Fruit fly (Drosophila melanogaster): ENCODE measurements around the gene CG7600.
A peak's percentile ranks its signal among the peaks of the same experiment; 100 is the strongest.

The CG7600 gene

dm6 chr3L:11251721-11252423, 41.3 kb downstream of the CG7600 start, which contains the start of gene scyl (continued):
- peak; percentile 32; the same call in 1 of the 2 replicates for TF ChIP-seq CG14441 (GFP tag; IDR thresholded peaks at IDR 0.05)
- TF ChIP-seq pho (GFP tag; optimal IDR thresholded peaks at IDR 0.05), result peak; percentile 46
- peak; percentile 68 for TF ChIP-seq cad (GFP tag; optimal IDR thresholded peaks at IDR 0.05)
- TF ChIP-seq Sry-δ (GFP tag; optimal IDR thresholded peaks at IDR 0.05), result peak; percentile 6
- TF ChIP-seq Oli (tag; optimal IDR thresholded peaks at IDR 0.05), result peak; percentile 12
- peak; percentile 1 for TF ChIP-seq ind (GFP tag; optimal IDR thresholded peaks at IDR 0.05)
- TF ChIP-seq CG10321 (GFP tag; IDR thresholded peaks at IDR 0.05), result peak; percentile 66; the same call in 1 of the 2 replicates
- peak; percentile 40 for TF ChIP-seq CG12299 (tag; optimal IDR thresholded peaks at IDR 0.05)
- TF ChIP-seq Ravus (GFP tag; IDR thresholded peaks at IDR 0.05), result no peak; the same call in 1 of the 2 replicates
- no peak for TF ChIP-seq grn (GFP tag; optimal IDR thresholded peaks at IDR 0.05)
- peak; percentile 67 for TF ChIP-seq CG4707 (GFP tag; optimal IDR thresholded peaks at IDR 0.05)
- TF ChIP-seq chinmo (GFP tag; IDR thresholded peaks at IDR 0.05; ENCODE audit: partially characterized antibody), result peak; percentile 96; the same call in 3 of the 4 replicates
- peak; percentile 67 for TF ChIP-seq odd (GFP tag; optimal IDR thresholded peaks at IDR 0.05)
- TF ChIP-seq CG18011 (GFP tag; optimal IDR thresholded peaks at IDR 0.05), result no peak
- peak; percentile 46; the same call in 1 of the 2 replicates for TF ChIP-seq CG32767 (GFP tag; IDR thresholded peaks at IDR 0.05)
- TF ChIP-seq CG13123 (GFP tag; optimal IDR thresholded peaks at IDR 0.05), result peak; percentile 23
- peak; percentile 77 for TF ChIP-seq gro (GFP tag; optimal IDR thresholded peaks at IDR 0.05)
- TF ChIP-seq CkIIα-i1 (GFP tag; IDR thresholded peaks at IDR 0.05), result no peak
- peak; percentile 39 for TF ChIP-seq CG5245 (GFP tag; optimal IDR thresholded peaks at IDR 0.05)
- TF ChIP-seq CG8924 (tag; optimal IDR thresholded peaks at IDR 0.05), result peak; percentile 69
- TF ChIP-seq CG15011 (GFP tag; optimal IDR thresholded peaks at IDR 0.05), result no peak
- no peak for TF ChIP-seq Lpt (GFP tag; optimal IDR thresholded peaks at IDR 0.05)
- TF ChIP-seq CG32772 (GFP tag; IDR thresholded peaks at IDR 0.05), result peak; percentile 12; the same call in 1 of the 2 replicates
- peak; percentile 90 for TF ChIP-seq NC2α (GFP tag; optimal IDR thresholded peaks at IDR 0.05)
- peak; percentile 97 for TF ChIP-seq CG1832 (GFP tag; optimal IDR thresholded peaks at IDR 0.05)
- peak; percentile 66 for TF ChIP-seq CG33557 (GFP tag; optimal IDR thresholded peaks at IDR 0.05)
- peak; percentile 29 for TF ChIP-seq corto (GFP tag; optimal IDR thresholded peaks at IDR 0.05)
- peak; percentile 91 for TF ChIP-seq rib (GFP tag; IDR thresholded peaks at IDR 0.05)
- TF ChIP-seq usp (GFP tag; optimal IDR thresholded peaks at IDR 0.05), result no peak
- TF ChIP-seq Kr (GFP tag; optimal IDR thresholded peaks at IDR 0.05), result peak; percentile 61
- peak; percentile 43 for TF ChIP-seq CG8944 (GFP tag; optimal IDR thresholded peaks at IDR 0.05)
- no peak for TF ChIP-seq lov (optimal IDR thresholded peaks at IDR 0.05)
- peak; percentile 82 for TF ChIP-seq lov (GFP tag; IDR thresholded peaks at IDR 0.05)
- TF ChIP-seq fd102C (GFP tag; optimal IDR thresholded peaks at IDR 0.05), result peak; percentile 29
- TF ChIP-seq CG6813 (GFP tag; optimal IDR thresholded peaks at IDR 0.05), result peak; percentile 67
- peak; percentile 49 for TF ChIP-seq Bdp1 (GFP tag; optimal IDR thresholded peaks at IDR 0.05)
- 0 out of 2 replicates have a peak, but pooled peaks have one; percentile 43 for TF ChIP-seq inv (GFP tag; IDR thresholded peaks at IDR 0.05; ENCODE audit: partially characterized antibody)
- peak in 1 of 2 experiments; percentile 67 for TF ChIP-seq insv (GFP tag; optimal IDR thresholded peaks at IDR 0.05)
- TF ChIP-seq Fer2 (tag; optimal IDR thresholded peaks at IDR 0.05), result no peak
- no peak for TF ChIP-seq Asciz (GFP tag; optimal IDR thresholded peaks at IDR 0.05)
- TF ChIP-seq az2 (GFP tag; optimal IDR thresholded peaks at IDR 0.05), result no peak
- no peak for TF ChIP-seq Abd-B (GFP tag; optimal IDR thresholded peaks at IDR 0.05)
- 0 out of 2 replicates have a peak, but pooled peaks have one; percentile 10 for TF ChIP-seq Taf1 (GFP tag; IDR thresholded peaks at IDR 0.05)
- peak; percentile 51 for TF ChIP-seq HmgD (GFP tag; optimal IDR thresholded peaks at IDR 0.05)
- TF ChIP-seq Chrac-16 (GFP tag; optimal IDR thresholded peaks at IDR 0.05), result peak; percentile 19
- TF ChIP-seq peb (GFP tag; IDR thresholded peaks at IDR 0.05), result peak; percentile 37; the same call in 1 of the 2 replicates
- TF ChIP-seq toy (GFP tag; IDR thresholded peaks at IDR 0.05), result no peak; the same call in 1 of the 2 replicates
- peak; percentile 43; the same call in 1 of the 3 replicates for TF ChIP-seq row (GFP tag; IDR thresholded peaks at IDR 0.05)
- TF ChIP-seq CG9876 (GFP tag; optimal IDR thresholded peaks at IDR 0.05), result peak; percentile 42
- TF ChIP-seq ap (GFP tag; IDR thresholded peaks at IDR 0.05), result no peak
